Worm (Caenorhabditis elegans) whole organism, young adult: ENCODE data around the gene frpr-5.

Experiments
- F33H1.4 ChIP-seq: fragments of 200-800 bp; sonication (Bioruptor generic); IDR thresholded peaks from 2 replicates; pipeline ENCODE4 v1.3.6; 2022; ENCODE audit warnings: missing genetic modification reagents, missing genetic modification characterization, missing compliant biosample characterization
- akir-1 ChIP-seq: fragments of 200-800 bp; sonication (Bioruptor generic); optimal IDR thresholded peaks from 2 replicates; lab custom pipeline; 2018; ENCODE audit warnings: mild to moderate bottlenecking, missing genetic modification characterization, moderate library complexity, missing compliant biosample characterization
- chd-7 ChIP-seq: sonication (generic microtip); optimal IDR thresholded peaks from 2 replicates; lab custom pipeline; 2016; ENCODE audit warnings: mild to moderate bottlenecking, missing genetic modification characterization, moderate library complexity, missing compliant biosample characterization
- madf-6 ChIP-seq: fragments of 200-800 bp; sonication (Bioruptor generic); IDR thresholded peaks from 2 replicates; pipeline ENCODE4 v1.3.6; 2022; ENCODE audit warnings: missing genetic modification reagents, missing genetic modification characterization, missing compliant biosample characterization
- pha-4 ChIP-seq: fragments of 150-350 bp; sonication (generic microtip); optimal IDR thresholded peaks from 2 replicates; lab custom pipeline; 2014; ENCODE audit warnings: missing biosample characterization, missing genetic modification reagents, missing genetic modification characterization
- snpc-4 ChIP-seq, 5 experiments: fragments of 150-350 bp in 1 of 5; sonication (generic microtip) in 4 of 5; optimal IDR thresholded peaks; 2 replicates each; lab custom pipeline; 2014 to 2018; ENCODE audit warnings: missing genetic modification characterization in 5 of 5, missing biosample characterization in 3 of 5, antibody characterized with exemption in 2 of 5, mild to moderate bottlenecking in 2 of 5, missing compliant biosample characterization in 2 of 5, missing genotype in 2 of 5, moderate library complexity in 2 of 5, missing genetic modification reagents in 1 of 5
- ztf-6 ChIP-seq: fragments of 200-800 bp; sonication (Bioruptor generic); IDR thresholded peaks from 2 replicates; pipeline ENCODE4 v1.3.6; 2022; ENCODE audit warnings: missing genetic modification reagents, missing genetic modification characterization, missing compliant biosample characterization

DNA sequence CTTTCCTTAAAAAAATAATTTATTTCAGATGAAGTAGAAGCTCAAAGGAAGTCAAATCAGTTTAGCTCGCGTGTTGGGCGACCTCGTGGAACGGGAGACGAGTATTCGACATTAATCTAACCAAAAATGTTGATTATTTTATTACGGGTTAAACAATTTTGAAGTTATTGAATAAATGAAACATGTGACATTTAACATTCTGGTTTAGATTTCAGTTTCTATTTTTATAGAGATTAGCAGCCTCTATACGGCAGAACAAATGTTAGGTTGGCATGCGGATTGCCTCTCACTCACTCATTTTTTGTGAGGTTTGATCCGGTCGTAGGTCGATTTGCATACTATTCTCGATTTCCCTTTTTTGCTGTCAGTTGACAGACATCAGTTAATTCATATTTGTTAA is 48.6 kb upstream of the frpr-5 start, which contains the start of gene F53F4.1:
- TF ChIP-seq ztf-6 (GFP tag; lab: Robert Waterston, UW) (no peak), madf-6 (GFP tag; lab: Robert Waterston, UW) (no peak), akir-1 (GFP tag; lab: Kevin White, UChicago) (no peak), F33H1.4 (GFP tag; lab: Robert Waterston, UW) (no peak), pha-4 (tag; lab: Kevin White, UChicago) (no peak), snpc-4 (GFP tag; optimal IDR thresholded peaks at IDR 0.05; lab: Kevin White, UChicago) (no peak), snpc-4 (tag; optimal IDR thresholded peaks at IDR 0.05; lab: Kevin White, UChicago) (no peak), chd-7 (tag; lab: Kevin White, UChicago) (no peak)
